Worm (Caenorhabditis elegans): ENCODE results near the gene fbxb-53.

- TF ChIP-seq tab-1 (GFP tag; IDR thresholded peaks at IDR 0.05) (no peak), med-1 (GFP tag; optimal IDR thresholded peaks at IDR 0.05; ENCODE audit: insufficient read depth) (no peak), ztf-23 (GFP tag; IDR thresholded peaks at IDR 0.05) (no peak), klf-2 (GFP tag; conservative IDR thresholded peaks at IDR 0.05) (no peak), flt-1 (GFP tag; IDR thresholded peaks at IDR 0.05) (no peak), T22C8.4 (GFP tag; IDR thresholded peaks at IDR 0.05) (no peak), ztf-29 (GFP tag; IDR thresholded peaks at IDR 0.05) (no peak), cog-1 (tag; optimal IDR thresholded peaks at IDR 0.05) (no peak)
Measured at ce11 chrII:1730103-1730502, 26.6 kb upstream of the fbxb-53 start, which contains the start of gene ceh-81.
